Worm (Caenorhabditis elegans) whole organism, L1 larva: ENCODE measurements around the gene ttr-37.

ENCODE experiments used
- C04F5.9 ChIP-seq: sonication (generic microtip); optimal IDR thresholded peaks from 2 replicates; lab custom pipeline; 2016; ENCODE audit warnings: missing genetic modification characterization, missing compliant biosample characterization
- C34B4.2 ChIP-seq: sonication (generic microtip); optimal IDR thresholded peaks from 2 replicates; lab custom pipeline; 2017; ENCODE audit warnings: mild to moderate bottlenecking, missing genetic modification characterization, missing compliant biosample characterization
- alr-1 ChIP-seq: fragments of 200-800 bp; sonication (Bioruptor generic); optimal IDR thresholded peaks from 2 replicates; lab custom pipeline; 2018; ENCODE audit warnings: borderline replicate concordance, mild to moderate bottlenecking, missing genetic modification characterization, missing compliant biosample characterization
- ama-1 ChIP-seq: fragments of 150-350 bp; optimal IDR thresholded peaks from 2 replicates; lab custom pipeline; 2014
- blmp-1 ChIP-seq: fragments of 150-350 bp; optimal IDR thresholded peaks from 2 replicates; lab custom pipeline; 2014; ENCODE audit warnings: missing biosample characterization, missing genetic modification characterization
- ceh-8 ChIP-seq: fragments of 200-800 bp; sonication (Bioruptor generic); optimal IDR thresholded peaks from 2 replicates; lab custom pipeline; 2018; ENCODE audit warnings: mild to moderate bottlenecking, missing genetic modification characterization, moderate library complexity, missing compliant biosample characterization
- ceh-82 ChIP-seq, 3 experiments: fragments of 150-350 bp in 1 of 3; sonication (generic microtip) in 2 of 3; optimal IDR thresholded peaks; 2 replicates each; lab custom pipeline; 2014 to 2017; ENCODE audit warnings: missing biosample characterization in 3 of 3, missing genetic modification characterization in 3 of 3
- ces-1 ChIP-seq: fragments of 150-350 bp; optimal IDR thresholded peaks from 2 replicates; lab custom pipeline; 2014; ENCODE audit warnings: missing biosample characterization, missing genetic modification reagents, missing genetic modification characterization
- dpl-1 ChIP-seq, 3 experiments: fragments of 150-350 bp in 2 of 3; sonication (generic microtip) in 1 of 3; optimal IDR thresholded peaks; 2 replicates each; lab custom pipeline; 2014 to 2017; ENCODE audit warnings: missing biosample characterization in 3 of 3, missing genetic modification characterization in 3 of 3, missing genetic modification reagents in 3 of 3
- dsc-1 ChIP-seq: sonication (generic microtip); optimal IDR thresholded peaks from 2 replicates; lab custom pipeline; 2016; ENCODE audit warnings: mild to moderate bottlenecking, missing genetic modification characterization, missing compliant biosample characterization
- egl-13 ChIP-seq: sonication (generic microtip); optimal IDR thresholded peaks from 2 replicates; lab custom pipeline; 2016; ENCODE audit warnings: missing genotype, missing genetic modification reagents, missing genetic modification characterization, missing compliant biosample characterization
- elt-2 ChIP-seq: sonication (generic microtip); optimal IDR thresholded peaks from 2 replicates; lab custom pipeline; 2016; ENCODE audit warnings: missing genetic modification characterization, mild to moderate bottlenecking, inconsistent platforms, missing compliant biosample characterization, missing genetic modification reagents
- fkh-4 ChIP-seq: sonication (generic microtip); optimal IDR thresholded peaks from 2 replicates; lab custom pipeline; 2016; ENCODE audit warnings: missing compliant biosample characterization, missing genetic modification characterization, borderline replicate concordance
- hlh-17 ChIP-seq: fragments of 200-800 bp; sonication (Bioruptor generic); optimal IDR thresholded peaks from 2 replicates; lab custom pipeline; 2018; ENCODE audit warnings: missing genetic modification characterization, mild to moderate bottlenecking, missing compliant biosample characterization, moderate library complexity, borderline replicate concordance
- hpl-2 ChIP-seq: fragments of 150-350 bp; optimal IDR thresholded peaks from 2 replicates; lab custom pipeline; 2014; ENCODE audit warnings: missing biosample characterization, missing genetic modification reagents, missing genetic modification characterization
- irx-1 ChIP-seq: sonication (generic microtip); optimal IDR thresholded peaks from 2 replicates; lab custom pipeline; 2016; ENCODE audit warnings: missing genetic modification characterization, missing compliant biosample characterization
- lin-15B ChIP-seq: fragments of 150-350 bp; sonication (generic microtip); optimal IDR thresholded peaks from 3 replicates; lab custom pipeline; 2014; ENCODE audit warnings: missing biosample characterization, missing genetic modification characterization
- lin-35 ChIP-seq, 2 experiments: fragments of 150-350 bp; optimal IDR thresholded peaks; 2 replicates each; lab custom pipeline; 2014; ENCODE audit warnings: missing biosample characterization in 2 of 2, missing genetic modification characterization in 2 of 2, missing genetic modification reagents in 2 of 2
- lin-39 ChIP-seq: fragments of 150-350 bp; optimal IDR thresholded peaks from 2 replicates; lab custom pipeline; 2014; ENCODE audit warnings: missing biosample characterization, missing genetic modification reagents, missing genetic modification characterization
- mab-9 ChIP-seq: fragments of 200-800 bp; sonication (Bioruptor generic); IDR thresholded peaks from 2 replicates; pipeline ENCODE4 v1.3.6; 2022; ENCODE audit warnings: missing genetic modification reagents, missing genetic modification characterization, missing compliant biosample characterization
- mef-2 ChIP-seq: fragments of 150-350 bp; optimal IDR thresholded peaks from 2 replicates; lab custom pipeline; 2014; ENCODE audit warnings: missing biosample characterization, missing genetic modification characterization
- nhr-11 ChIP-seq: fragments of 150-350 bp; optimal IDR thresholded peaks from 2 replicates; lab custom pipeline; 2014; ENCODE audit warnings: missing biosample characterization, missing genetic modification characterization
- nhr-19 ChIP-seq: fragments of 200-800 bp; sonication (Bioruptor generic); conservative IDR thresholded peaks from 2 replicates; pipeline ENCODE4 v1.3.6; 2022; ENCODE audit warnings: missing genetic modification characterization, missing compliant biosample characterization
- nhr-20 ChIP-seq: sonication (generic microtip); optimal IDR thresholded peaks from 2 replicates; lab custom pipeline; 2016; ENCODE audit warnings: mild to moderate bottlenecking, missing genetic modification characterization, missing compliant biosample characterization
- nhr-85 ChIP-seq: sonication (generic microtip); peaks from one replicate; lab custom pipeline; 2016; ENCODE audit warnings: missing genetic modification characterization, inconsistent platforms, missing compliant biosample characterization
- rnt-1 ChIP-seq: sonication (generic microtip); optimal IDR thresholded peaks from 2 replicates; lab custom pipeline; 2016; ENCODE audit warnings: mild to moderate bottlenecking, missing genetic modification characterization, moderate library complexity, missing compliant biosample characterization
- snu-23 ChIP-seq: sonication (generic microtip); optimal IDR thresholded peaks from 2 replicates; lab custom pipeline; 2016; ENCODE audit warnings: missing genetic modification characterization, missing compliant biosample characterization
- sptf-1 ChIP-seq: fragments of 150-350 bp; optimal IDR thresholded peaks from 2 replicates; lab custom pipeline; 2014; ENCODE audit warnings: missing biosample characterization, missing genetic modification characterization
- unc-130 ChIP-seq: fragments of 150-350 bp; optimal IDR thresholded peaks from 2 replicates; lab custom pipeline; 2017; ENCODE audit warnings: missing biosample characterization, missing genetic modification characterization, inconsistent platforms
- unc-30 ChIP-seq: sonication (generic microtip); optimal IDR thresholded peaks from 2 replicates; lab custom pipeline; 2017; ENCODE audit warnings: missing biosample characterization, missing genetic modification characterization
- unc-62 ChIP-seq: fragments of 150-350 bp; optimal IDR thresholded peaks from 2 replicates; lab custom pipeline; 2014; ENCODE audit warnings: missing biosample characterization, missing genetic modification reagents, missing genetic modification characterization
- unc-98 ChIP-seq: fragments of 200-800 bp; sonication (Bioruptor generic); IDR thresholded peaks from 2 replicates; pipeline ENCODE4 v1.3.6; 2022; ENCODE audit warnings: missing genetic modification characterization, missing compliant biosample characterization
- zip-4 ChIP-seq: fragments of 200-800 bp; sonication (Bioruptor generic); optimal IDR thresholded peaks from 2 replicates; lab custom pipeline; 2018; ENCODE audit warnings: mild to moderate bottlenecking, missing genetic modification characterization, moderate library complexity, missing compliant biosample characterization
- ztf-11 ChIP-seq, 2 experiments: sonication (generic microtip); optimal IDR thresholded peaks; 2 replicates each; lab custom pipeline; 2016 to 2017; ENCODE audit warnings: missing genetic modification characterization in 2 of 2, missing biosample characterization in 1 of 2, missing compliant biosample characterization in 1 of 2
- ztf-4 ChIP-seq: fragments of 150-350 bp; optimal IDR thresholded peaks from 2 replicates; lab custom pipeline; 2014; ENCODE audit warnings: missing biosample characterization, missing genetic modification characterization

The ttr-37 gene

DNA sequence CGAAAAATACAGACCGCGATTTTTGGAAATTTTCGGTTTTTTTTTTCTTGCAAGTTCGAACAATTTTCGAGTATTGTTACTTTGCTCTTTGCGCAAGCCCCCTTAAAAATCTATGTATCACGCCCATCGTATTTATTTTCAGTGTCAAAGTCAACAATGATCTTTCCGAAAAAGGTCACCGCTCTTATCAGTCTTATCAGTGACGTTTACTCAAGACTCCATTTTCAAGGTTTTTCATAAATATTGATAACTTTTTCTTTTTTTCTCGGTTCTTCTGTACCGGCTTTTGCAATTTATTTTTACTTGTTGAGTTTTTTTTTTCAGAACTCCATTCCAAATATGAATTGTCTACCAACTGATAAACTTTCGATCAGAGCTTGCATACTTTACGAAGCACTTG lies 34.7 kb upstream of the ttr-37 start, which contains the start of gene fbxa-190:
Gene fbxa-190, plus strand, starts transcription at position 325 of the 400 bp plus-strand sequence.
- TF ChIP-seq nhr-19 (GFP tag; lab: Robert Waterston, UW), result no peak
- TF ChIP-seq elt-2 (tag; lab: Kevin White, UChicago), result peak; percentile 32

DNA sequence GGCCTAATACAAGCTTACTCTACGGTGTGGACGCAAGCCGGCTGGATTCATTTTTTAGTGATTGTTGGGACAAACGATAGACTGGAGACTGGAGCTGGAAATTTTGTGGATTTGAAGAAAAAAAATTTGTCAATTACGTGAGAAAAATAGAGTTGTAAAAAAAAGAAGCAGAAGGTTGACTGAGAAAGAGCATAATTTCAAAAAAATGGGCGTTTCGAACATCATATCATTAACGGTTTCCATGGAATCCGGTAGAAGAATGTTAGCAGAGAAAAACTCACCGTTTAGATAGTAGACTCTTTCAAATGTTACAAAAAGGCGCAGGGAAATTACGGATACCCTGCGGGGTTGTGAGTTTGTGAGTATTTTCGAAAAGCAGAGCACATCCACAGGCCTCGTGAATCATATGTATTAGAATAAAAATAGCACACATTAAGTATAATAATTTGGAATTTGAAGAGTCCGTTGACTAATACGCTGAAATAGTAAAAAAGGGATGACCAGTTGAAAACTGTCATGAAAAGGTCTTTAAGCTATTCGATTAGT lies 33.8 kb upstream of the ttr-37 start, which contains the start of gene F56C3.7:
Gene F56C3.7, minus strand, starts transcription at position 51 of the 546 bp plus-strand sequence.
- no peak for TF ChIP-seq unc-98 (GFP tag; lab: Robert Waterston, UW)
- peak; percentile 51 for TF ChIP-seq dsc-1
- TF ChIP-seq, all 84 proteins: peak for 1

- TF ChIP-seq ces-1 (GFP tag; lab: Kevin White, UChicago), result no peak
- no peak for TF ChIP-seq C34B4.2 (tag; lab: Kevin White, UChicago)
- no peak for TF ChIP-seq unc-30 (tag; lab: Kevin White, UChicago)
- no peak for TF ChIP-seq zip-4
- TF ChIP-seq rnt-1 (tag; lab: Kevin White, UChicago), result no peak
- TF ChIP-seq ztf-11 (tag; optimal IDR thresholded peaks at IDR 0.05; lab: Kevin White, UChicago), result no peak
- TF ChIP-seq irx-1 (tag; lab: Kevin White, UChicago), result no peak
- TF ChIP-seq alr-1 (tag; lab: Kevin White, UChicago), result no peak
- TF ChIP-seq blmp-1 (tag; lab: Kevin White, UChicago), result no peak
- TF ChIP-seq C04F5.9 (tag; lab: Kevin White, UChicago), result no peak
- TF ChIP-seq nhr-11 (tag; lab: Kevin White, UChicago), result no peak
- TF ChIP-seq lin-15B (tag; lab: Kevin White, UChicago), result no peak
- TF ChIP-seq, all 84 proteins: peak for 0
These were observed 30.4 kb upstream of the ttr-37 start, which contains the start of gene dgn-2 for ce11 chrX:1367416-1367815. Gene dgn-2, minus strand, starts transcription at chrX:1367516.

- no peak for TF ChIP-seq mab-9
- no peak for TF ChIP-seq lin-35 (GFP tag; optimal IDR thresholded peaks at IDR 0.05; lab: Kevin White, UChicago)
- no peak for TF ChIP-seq snu-23 (GFP tag; lab: Kevin White, UChicago)
- no peak for TF ChIP-seq unc-98 (GFP tag; lab: Robert Waterston, UW)
- no peak for TF ChIP-seq nhr-20 (tag; lab: Kevin White, UChicago)
- no peak for TF ChIP-seq lin-39 (tag; lab: Kevin White, UChicago)
- no peak for TF ChIP-seq ztf-4 (tag; lab: Kevin White, UChicago)
- TF ChIP-seq unc-62 (GFP tag; lab: Kevin White, UChicago), result no peak
- no peak for TF ChIP-seq mef-2
- TF ChIP-seq blmp-1 (tag; lab: Kevin White, UChicago), result no peak
- TF ChIP-seq dpl-1 (GFP tag; optimal IDR thresholded peaks at IDR 0.05; lab: Kevin White, UChicago), result no peak
- no peak for TF ChIP-seq fkh-4 (tag; lab: Kevin White, UChicago)
- TF ChIP-seq nhr-11 (tag; lab: Kevin White, UChicago), result no peak
- TF ChIP-seq hlh-17 (GFP tag; lab: Kevin White, UChicago), result no peak
- TF ChIP-seq ceh-8, result no peak
- no peak for TF ChIP-seq elt-2 (tag; lab: Kevin White, UChicago)
- no peak for TF ChIP-seq ces-1 (GFP tag; lab: Kevin White, UChicago)
- no peak for TF ChIP-seq sptf-1
- TF ChIP-seq unc-130 (tag; lab: Kevin White, UChicago), result no peak
- no peak for TF ChIP-seq egl-13 (tag; lab: Kevin White, UChicago)
- TF ChIP-seq, all 84 proteins: peak for 0
These were observed 23.7 kb upstream of the ttr-37 start, which contains the start of gene F56C3.4 for ce11 chrX:1360631-1361030. Gene F56C3.4, minus strand, starts transcription at chrX:1360731.

DNA sequence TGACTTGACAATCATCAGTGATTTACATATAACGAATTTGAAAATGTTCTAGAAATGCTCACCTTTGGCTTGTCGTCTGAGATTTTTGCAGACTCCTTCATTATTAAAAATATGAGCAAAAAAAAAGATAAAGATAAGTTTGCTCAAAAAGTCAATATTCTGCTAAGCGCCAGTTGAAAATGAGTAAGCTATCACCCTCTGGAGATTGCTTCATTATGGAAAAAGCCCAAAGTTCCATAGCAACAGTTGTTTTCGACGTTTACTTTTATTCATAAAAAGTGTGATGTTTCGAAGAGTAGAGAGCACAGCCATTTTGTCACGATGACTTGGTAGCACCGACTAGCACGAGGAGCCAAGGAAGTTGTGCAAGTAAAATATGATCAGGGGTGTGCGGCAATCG lies 21.3 kb upstream of the ttr-37 start, which contains the start of gene F56C3.3:
Gene F56C3.3, minus strand, starts transcription at position 101 of the 400 bp plus-strand sequence.
- no peak for TF ChIP-seq fkh-4 (tag; lab: Kevin White, UChicago)
- no peak for TF ChIP-seq nhr-11 (tag; lab: Kevin White, UChicago)
- TF ChIP-seq ama-1, result no peak
- no peak for TF ChIP-seq ceh-82 (tag; optimal IDR thresholded peaks at IDR 0.05; lab: Kevin White, UChicago)
- TF ChIP-seq elt-2 (tag; lab: Kevin White, UChicago), result no peak
- TF ChIP-seq hpl-2 (GFP tag; lab: Kevin White, UChicago), result no peak
- TF ChIP-seq nhr-85, result no peak
